Worm (Caenorhabditis elegans): ENCODE data around the gene znf-782.

- no peak for TF ChIP-seq elt-2 (tag; optimal IDR thresholded peaks at IDR 0.05)
- no peak for TF ChIP-seq K02D7.2 (tag; optimal IDR thresholded peaks at IDR 0.05)
Measured at ce11 chrIV:1044287-1044686, 23.0 kb downstream of the znf-782 start, which contains the start of gene Y55F3AM.11.
